Fruit fly (Drosophila melanogaster): ENCODE results near the gene Ir10a.
A peak's percentile ranks its signal among the peaks of the same experiment; 100 is the strongest.

The Ir10a gene

dm6 chrX:11338973-11339867 lies 28.2 kb upstream of the Ir10a start:
- TF ChIP-seq CG34367 (tag; optimal IDR thresholded peaks at IDR 0.05), result no peak
- TF ChIP-seq EcR (GFP tag; optimal IDR thresholded peaks at IDR 0.05), result no peak
- no peak for TF ChIP-seq Pif1B (GFP tag; optimal IDR thresholded peaks at IDR 0.05)
- TF ChIP-seq CG15710 (tag; optimal IDR thresholded peaks at IDR 0.05), result peak; percentile 25
- no peak for TF ChIP-seq Pif1A (GFP tag; optimal IDR thresholded peaks at IDR 0.05)
- 0 out of 2 replicates have a peak, but pooled peaks have one; percentile 8 for TF ChIP-seq CG32121 (GFP tag; IDR thresholded peaks at IDR 0.05)

DNA sequence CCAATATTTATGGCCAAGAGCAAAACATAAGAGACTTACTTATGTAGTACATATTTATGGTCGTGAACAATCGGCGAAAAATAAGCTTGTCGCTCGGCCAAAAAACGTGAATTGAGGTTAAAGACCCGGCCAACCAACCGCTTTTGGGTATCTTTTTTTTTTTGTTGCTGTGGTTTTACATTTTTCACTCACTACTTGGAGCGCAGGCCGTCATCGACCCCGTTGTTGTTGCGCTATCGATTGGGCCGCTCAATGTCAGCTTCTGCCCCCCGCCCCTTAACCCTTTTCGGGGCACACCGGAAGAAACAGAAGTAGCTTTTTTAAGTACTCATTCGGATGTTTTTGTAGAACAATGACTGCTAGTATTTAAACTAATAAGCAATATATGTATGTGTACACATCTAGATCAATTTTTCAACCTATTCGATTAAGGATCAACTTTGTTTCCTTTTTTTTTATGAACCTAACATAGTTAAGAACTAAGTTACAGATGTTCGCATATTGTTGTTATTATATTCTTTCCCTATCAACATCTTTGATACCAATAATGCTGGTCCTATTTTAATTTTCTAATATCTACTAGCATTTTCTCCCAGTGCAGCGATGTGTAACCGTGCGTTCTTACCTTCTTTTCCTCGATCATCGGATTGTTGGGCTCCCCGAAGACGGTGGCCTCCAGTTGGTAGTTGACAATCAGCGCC lies 27.2 kb upstream of the Ir10a start:
- peak; percentile 44 for TF ChIP-seq CG9948 (tag; optimal IDR thresholded peaks at IDR 0.05)
- peak; percentile 37 for TF ChIP-seq CG15710 (tag; optimal IDR thresholded peaks at IDR 0.05)
- TF ChIP-seq CG32121 (GFP tag; IDR thresholded peaks at IDR 0.05), result 0 out of 2 replicates have a peak, but pooled peaks have one; percentile 16
- no peak for TF ChIP-seq CG12605 (GFP tag; IDR thresholded peaks at IDR 0.05)
- TF ChIP-seq CG34367 (tag; optimal IDR thresholded peaks at IDR 0.05), result peak; percentile 24
- TF ChIP-seq Snoo (tag; optimal IDR thresholded peaks at IDR 0.05), result peak; percentile 60
- no peak for TF ChIP-seq CG14655 (GFP tag; optimal IDR thresholded peaks at IDR 0.05)
- peak; percentile 42 for TF ChIP-seq CG17806 (tag; optimal IDR thresholded peaks at IDR 0.05)
- peak; percentile 61 for TF ChIP-seq Pif1B (GFP tag; optimal IDR thresholded peaks at IDR 0.05)

- peak; percentile 67 for TF ChIP-seq Pif1B (GFP tag; optimal IDR thresholded peaks at IDR 0.05)
- peak; percentile 77 for TF ChIP-seq CG8301 (tag; optimal IDR thresholded peaks at IDR 0.05)
- TF ChIP-seq CG4496 (GFP tag; IDR thresholded peaks at IDR 0.05), result peak; percentile 79
- peak; percentile 72 for TF ChIP-seq CG34367 (tag; optimal IDR thresholded peaks at IDR 0.05)
- TF ChIP-seq Snoo (tag; optimal IDR thresholded peaks at IDR 0.05), result peak; percentile 52
- TF ChIP-seq CG8159 (tag; optimal IDR thresholded peaks at IDR 0.05), result peak; percentile 76
- TF ChIP-seq CG32121 (GFP tag; IDR thresholded peaks at IDR 0.05), result peak; percentile 66
- TF ChIP-seq CG17806 (tag; optimal IDR thresholded peaks at IDR 0.05), result peak; percentile 66
- TF ChIP-seq fd96Ca (GFP tag; IDR thresholded peaks at IDR 0.05), result peak; percentile 76
- 0 out of 2 replicates have a peak, but pooled peaks have one; percentile 13 for TF ChIP-seq CG12605 (GFP tag; IDR thresholded peaks at IDR 0.05)
- peak; percentile 96 for TF ChIP-seq EcR (GFP tag; optimal IDR thresholded peaks at IDR 0.05)
- no peak for TF ChIP-seq CG14655 (GFP tag; optimal IDR thresholded peaks at IDR 0.05)
- peak; percentile 76 for TF ChIP-seq CG15710 (tag; optimal IDR thresholded peaks at IDR 0.05)
- peak; percentile 78 for TF ChIP-seq Pif1A (GFP tag; optimal IDR thresholded peaks at IDR 0.05)
- peak; percentile 39 for TF ChIP-seq gl (tag; optimal IDR thresholded peaks at IDR 0.05)
- TF ChIP-seq rn (GFP tag; IDR thresholded peaks at IDR 0.05), result peak; percentile 50; the same call in 1 of the 2 replicates
- peak; percentile 70 for TF ChIP-seq CG9948 (tag; optimal IDR thresholded peaks at IDR 0.05)
- TF ChIP-seq Ets98B (GFP tag; IDR thresholded peaks at IDR 0.05), result peak; percentile 56
- TF ChIP-seq CG13204 (GFP tag; optimal IDR thresholded peaks at IDR 0.05), result no peak
- no peak for TF ChIP-seq CG10348 (GFP tag; IDR thresholded peaks at IDR 0.05)
- no peak for TF ChIP-seq D1 (tag; optimal IDR thresholded peaks at IDR 0.05)
Observed at dm6 chrX:11326213-11326731, 15.3 kb upstream of the Ir10a start.

DNA sequence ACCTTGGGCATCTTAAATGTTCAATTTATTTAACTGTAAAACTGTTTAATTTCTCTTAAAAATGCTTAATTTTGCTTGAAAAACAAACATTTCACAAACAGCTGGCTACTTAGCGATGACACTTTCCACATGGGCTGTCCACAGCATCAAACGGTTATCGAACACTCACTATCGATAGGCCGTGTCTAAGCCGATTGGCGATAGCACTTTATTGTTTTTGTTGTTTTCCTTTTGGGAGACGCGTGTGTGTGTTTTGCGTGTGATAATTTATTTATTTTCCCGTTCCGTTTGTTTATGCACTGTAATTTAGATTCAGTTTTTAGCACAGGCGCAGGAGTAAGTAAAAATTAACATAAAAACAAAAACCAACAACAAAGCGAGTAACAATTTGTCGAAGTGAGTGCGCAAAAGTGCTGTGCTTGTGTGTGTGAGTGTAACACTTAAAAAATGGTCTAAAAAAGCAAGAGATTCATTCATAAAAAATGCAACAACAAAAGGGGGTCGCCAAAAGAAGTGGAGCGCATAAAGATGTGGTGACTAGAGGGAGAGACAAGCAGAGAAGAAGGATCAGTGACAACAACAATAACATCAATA lies 14.3 kb upstream of the Ir10a start, which contains the start of gene Gapvd1:
Gapvd1 (plus strand) TSS at position 211 of the 594 bp plus-strand sequence.
- TF ChIP-seq EcR (GFP tag; optimal IDR thresholded peaks at IDR 0.05), result peak; percentile 15
- no peak for TF ChIP-seq Pif1B (GFP tag; optimal IDR thresholded peaks at IDR 0.05)
- peak; percentile 39 for TF ChIP-seq Ets98B (GFP tag; IDR thresholded peaks at IDR 0.05)
- no peak for TF ChIP-seq CG10348 (GFP tag; IDR thresholded peaks at IDR 0.05)
- TF ChIP-seq fd96Ca (GFP tag; IDR thresholded peaks at IDR 0.05), result 0 out of 3 replicates have a peak, but pooled peaks have one; percentile 22
- TF ChIP-seq CG4496 (GFP tag; IDR thresholded peaks at IDR 0.05), result 0 out of 3 replicates have a peak, but pooled peaks have one; percentile 9
- no peak for TF ChIP-seq CG34367 (tag; optimal IDR thresholded peaks at IDR 0.05)
- no peak for TF ChIP-seq rn (GFP tag; IDR thresholded peaks at IDR 0.05)
- peak; percentile 1 for TF ChIP-seq CG8159 (tag; optimal IDR thresholded peaks at IDR 0.05)

- no peak for TF ChIP-seq CG8301 (tag; optimal IDR thresholded peaks at IDR 0.05)
- no peak for TF ChIP-seq Snoo (tag; optimal IDR thresholded peaks at IDR 0.05)
- no peak for TF ChIP-seq D1 (tag; optimal IDR thresholded peaks at IDR 0.05)
- TF ChIP-seq CG12605 (GFP tag; IDR thresholded peaks at IDR 0.05), result no peak
- TF ChIP-seq CG13204 (GFP tag; optimal IDR thresholded peaks at IDR 0.05), result no peak
- TF ChIP-seq EcR (GFP tag; optimal IDR thresholded peaks at IDR 0.05), result no peak
- no peak for TF ChIP-seq CG17806 (tag; optimal IDR thresholded peaks at IDR 0.05)
- TF ChIP-seq Pif1B (GFP tag; optimal IDR thresholded peaks at IDR 0.05), result no peak
- TF ChIP-seq Pif1A (GFP tag; optimal IDR thresholded peaks at IDR 0.05), result no peak
- no peak for TF ChIP-seq CG15710 (tag; optimal IDR thresholded peaks at IDR 0.05)
- no peak for TF ChIP-seq CG9948 (tag; optimal IDR thresholded peaks at IDR 0.05)
- no peak for TF ChIP-seq CG32121 (GFP tag; IDR thresholded peaks at IDR 0.05)
- TF ChIP-seq CG14655 (GFP tag; optimal IDR thresholded peaks at IDR 0.05), result no peak
Observed at dm6 chrX:11322659-11323058, 11.7 kb upstream of the Ir10a start.

Data from whole organism, pupa.